Worm (Caenorhabditis elegans): Measurements from ENCODE around the gene twk-36.

- no peak for TF ChIP-seq pha-4 (tag; optimal IDR thresholded peaks at IDR 0.05)
- TF ChIP-seq ztf-11 (tag; optimal IDR thresholded peaks at IDR 0.05): no peak
- no peak for TF ChIP-seq ama-1 (optimal IDR thresholded peaks at IDR 0.05)
- TF ChIP-seq unc-62 (GFP tag; optimal IDR thresholded peaks at IDR 0.05): no peak
- TF ChIP-seq nhr-25 (tag; optimal IDR thresholded peaks at IDR 0.05): no peak
- no peak for TF ChIP-seq ceh-9 (tag; optimal IDR thresholded peaks at IDR 0.05)
- no peak for TF ChIP-seq R02D3.7 (tag; optimal IDR thresholded peaks at IDR 0.05)
- TF ChIP-seq ceh-82 (tag; optimal IDR thresholded peaks at IDR 0.05): no peak
These were observed 47.8 kb downstream of the twk-36 start, which contains the start of gene Y26G10.4 for ce11 chrV:17699097-17699496.

Data from whole organism, L3 larva.